Fruit fly (Drosophila melanogaster): Measurements from ENCODE around the gene Gnpnat.

Gnpnat gene

DNA sequence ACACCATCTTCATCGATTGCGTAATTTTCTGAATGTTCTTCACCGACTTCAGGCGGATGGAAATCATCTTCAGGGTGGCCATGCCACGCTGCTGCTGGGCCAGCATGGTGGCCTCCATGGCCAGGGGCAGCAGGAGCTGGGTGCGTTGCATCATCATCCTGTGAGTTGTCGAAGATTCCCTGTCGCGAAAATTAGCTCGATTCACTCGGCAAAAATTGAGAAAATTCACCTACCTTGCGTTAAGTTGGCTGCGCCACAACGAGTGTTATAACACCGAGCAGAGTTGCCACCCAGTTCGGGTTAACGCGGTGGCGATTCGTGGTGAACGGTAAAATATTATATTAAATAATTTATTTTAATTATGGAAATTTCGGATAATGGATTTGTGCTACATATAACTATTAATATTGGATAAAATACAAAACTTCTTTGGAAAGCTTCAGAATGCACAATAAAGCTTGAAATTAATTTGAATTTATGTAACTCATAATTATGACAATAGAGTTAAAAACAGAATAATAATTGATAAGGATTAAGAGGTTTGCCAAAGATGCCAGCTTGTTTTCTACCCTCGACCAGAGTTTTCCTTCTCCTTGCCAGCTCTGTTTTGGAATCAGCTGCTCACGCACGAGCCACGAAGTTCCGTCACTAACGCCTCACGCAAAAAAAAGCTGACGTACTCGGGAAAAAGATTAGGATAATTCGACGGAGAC lies 10.7 kb downstream of the Gnpnat start, which contains the start of the genes ATPsyngamma and yata (continued):
- TF ChIP-seq row (GFP tag; IDR thresholded peaks at IDR 0.05), result peak; percentile 86
- peak in 1 of 2 experiments; percentile 30 for TF ChIP-seq insv (GFP tag; optimal IDR thresholded peaks at IDR 0.05)
- peak; percentile 9 for TF ChIP-seq CTCF (GFP tag; optimal IDR thresholded peaks at IDR 0.05)
- TF ChIP-seq CG12659 (GFP tag; optimal IDR thresholded peaks at IDR 0.05), result peak; percentile 83
- no peak; the same call in none of the 2 replicates for TF ChIP-seq MBD-R2 (GFP tag; IDR thresholded peaks at IDR 0.05)
- peak; percentile 37 for TF ChIP-seq CG10209 (GFP tag; optimal IDR thresholded peaks at IDR 0.05)
- TF ChIP-seq Rx (GFP tag; IDR thresholded peaks at IDR 0.05), result no peak
- TF ChIP-seq prd (optimal IDR thresholded peaks at IDR 0.05), result no peak
- peak; percentile 50; the same call in 2 of the 3 replicates for TF ChIP-seq prd (GFP tag; IDR thresholded peaks at IDR 0.05)
- TF ChIP-seq dpn (GFP tag; optimal IDR thresholded peaks at IDR 0.05), result peak in 1 of 2 experiments; percentile 35
- peak; percentile 5 for TF ChIP-seq CG17186 (GFP tag; optimal IDR thresholded peaks at IDR 0.05)
- peak; percentile 9 for TF ChIP-seq Elba2 (GFP tag; optimal IDR thresholded peaks at IDR 0.05)
- peak; percentile 38 for TF ChIP-seq CG4424 (GFP tag; optimal IDR thresholded peaks at IDR 0.05)
- TF ChIP-seq Doc3 (GFP tag; IDR thresholded peaks at IDR 0.05; ENCODE audit: partially characterized antibody), result 0 out of 3 replicates have a peak, but pooled peaks have one; percentile 59
- TF ChIP-seq Usf (GFP tag; optimal IDR thresholded peaks at IDR 0.05), result no peak
- TF ChIP-seq zen2 (GFP tag; IDR thresholded peaks at IDR 0.05; ENCODE audit: partially characterized antibody), result peak; percentile 60; the same call in 2 of the 3 replicates
- peak; percentile 41 for TF ChIP-seq Dek (tag; optimal IDR thresholded peaks at IDR 0.05)
- peak; percentile 14 for TF ChIP-seq Xbp1 (GFP tag; optimal IDR thresholded peaks at IDR 0.05)
- peak; percentile 67 for TF ChIP-seq oc (tag; optimal IDR thresholded peaks at IDR 0.05)
- TF ChIP-seq CG13424 (tag; optimal IDR thresholded peaks at IDR 0.05), result peak; percentile 47
- peak; percentile 53 for TF ChIP-seq Deaf1 (tag; optimal IDR thresholded peaks at IDR 0.05)
- 0 out of 2 replicates have a peak, but pooled peaks have one; percentile 28 for TF ChIP-seq rib (GFP tag; IDR thresholded peaks at IDR 0.05)
- peak; percentile 19 for TF ChIP-seq CG13624 (GFP tag; optimal IDR thresholded peaks at IDR 0.05)
- TF ChIP-seq nmo (GFP tag; optimal IDR thresholded peaks at IDR 0.05), result peak; percentile 52
- peak; percentile 20 for TF ChIP-seq caup (GFP tag; optimal IDR thresholded peaks at IDR 0.05; ENCODE audit: severe bottlenecking)
- TF ChIP-seq ind (GFP tag; optimal IDR thresholded peaks at IDR 0.05), result peak; percentile 36
- no peak for TF ChIP-seq CG15073 (GFP tag; optimal IDR thresholded peaks at IDR 0.05)
- TF ChIP-seq CG30403 (GFP tag; optimal IDR thresholded peaks at IDR 0.05), result peak; percentile 9
- no peak for TF ChIP-seq fru (optimal IDR thresholded peaks at IDR 0.05)
- TF ChIP-seq zen (tag; optimal IDR thresholded peaks at IDR 0.05), result peak; percentile 36
- TF ChIP-seq CG9727 (GFP tag; optimal IDR thresholded peaks at IDR 0.05), result peak; percentile 28
- 0 out of 2 replicates have a peak, but pooled peaks have one; percentile 30 for TF ChIP-seq nerfin-2 (GFP tag; IDR thresholded peaks at IDR 0.05; ENCODE audit: partially characterized antibody)
- no peak for TF ChIP-seq CG9215 (GFP tag; IDR thresholded peaks at IDR 0.05)
- no peak for TF ChIP-seq al (GFP tag; IDR thresholded peaks at IDR 0.05)
- peak; percentile 54; the same call in 1 of the 2 replicates for TF ChIP-seq CG32532 (GFP tag; IDR thresholded peaks at IDR 0.05)
- no peak for TF ChIP-seq cwo (GFP tag; optimal IDR thresholded peaks at IDR 0.05)

DNA sequence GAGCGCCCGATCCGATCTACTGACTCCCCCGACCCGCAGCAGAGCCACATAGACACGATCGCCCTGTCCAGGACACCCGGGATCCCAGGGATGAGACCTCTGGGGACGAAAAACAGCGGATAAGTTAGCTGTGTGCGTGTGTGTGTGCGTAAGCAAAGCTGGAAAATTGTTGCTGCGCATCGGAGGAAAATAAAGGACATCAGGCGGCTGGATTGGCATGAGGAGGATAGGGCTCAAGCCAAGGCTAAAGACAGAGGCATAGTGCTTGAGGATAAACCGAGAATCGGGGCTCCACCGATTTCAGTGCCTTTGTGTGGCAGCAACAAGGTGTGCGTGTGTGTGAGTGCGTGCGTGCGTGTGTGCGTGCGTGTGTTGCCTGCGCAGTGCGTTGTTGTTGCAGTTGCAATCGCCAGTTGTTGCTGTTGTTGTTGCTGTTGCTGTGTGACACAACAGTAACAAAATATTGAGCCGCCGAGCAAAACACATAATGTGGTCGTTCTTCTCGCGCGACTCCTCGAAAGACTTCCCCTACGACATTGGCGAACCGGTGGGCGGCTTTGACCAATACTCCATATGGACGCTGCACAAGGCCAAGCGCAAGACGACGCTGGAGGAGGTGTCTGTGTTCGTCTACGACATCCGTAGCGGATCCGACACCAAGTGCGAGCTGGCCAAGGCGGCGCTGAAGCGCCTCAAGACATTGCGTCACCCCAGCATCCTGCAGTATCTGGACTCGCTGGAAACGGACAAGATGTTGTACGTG lies 11.4 kb downstream of the Gnpnat start:
- TF ChIP-seq CG16815 (GFP tag; optimal IDR thresholded peaks at IDR 0.05) (no peak), schlank (tag; optimal IDR thresholded peaks at IDR 0.05) (no peak), Xbp1 (GFP tag; optimal IDR thresholded peaks at IDR 0.05) (no peak), otp (GFP tag; IDR thresholded peaks at IDR 0.05) (no peak), ara (GFP tag; IDR thresholded peaks at IDR 0.05) (no peak), Hr39 (optimal IDR thresholded peaks at IDR 0.05) (peak; percentile 99), kni (GFP tag; optimal IDR thresholded peaks at IDR 0.05) (no peak), run (tag; optimal IDR thresholded peaks at IDR 0.05) (no peak), sob (GFP tag; IDR thresholded peaks at IDR 0.05) (0 out of 2 replicates have a peak, but pooled peaks have one; percentile 8), ab (GFP tag; optimal IDR thresholded peaks at IDR 0.05) (no peak), Dfd (GFP tag; optimal IDR thresholded peaks at IDR 0.05) (peak in 1 of 2 experiments; percentile 24), YL-1 (GFP tag; optimal IDR thresholded peaks at IDR 0.05) (no peak), dimm (GFP tag; IDR thresholded peaks at IDR 0.05) (no peak), Sox100B (GFP tag; optimal IDR thresholded peaks at IDR 0.05) (no peak), Ravus (GFP tag; IDR thresholded peaks at IDR 0.05) (no peak), pnt (GFP tag; optimal IDR thresholded peaks at IDR 0.05) (no peak)
